Fruit fly (Drosophila melanogaster) whole organism, pupa: Measurements from ENCODE around the gene CG45603.

Source experiments
- CG10348 ChIP-seq: fragments of 200-800 bp; sonication (Bioruptor generic); IDR thresholded peaks from 2 replicates; pipeline ENCODE4 v1.3.6; 2022; ENCODE audit warnings: missing biosample characterization, missing genetic modification characterization
- CG12605 ChIP-seq: fragments of 200-800 bp; sonication (Bioruptor generic); IDR thresholded peaks from 2 replicates; pipeline ENCODE4 v1.3.6; 2022; ENCODE audit warnings: missing biosample characterization, missing genetic modification characterization
- CG13204 ChIP-seq: fragments of 200-800 bp; sonication (Bioruptor generic); optimal IDR thresholded peaks from 2 replicates; lab custom pipeline; 2018; ENCODE audit warnings: missing biosample characterization, mild to moderate bottlenecking, missing genetic modification characterization, moderate library complexity
- CG14655 ChIP-seq: fragments of 200-800 bp; sonication (Bioruptor generic); optimal IDR thresholded peaks from 3 replicates; lab custom pipeline; 2017; ENCODE audit warnings: mild to moderate bottlenecking, missing biosample characterization, missing genetic modification reagents, missing genetic modification characterization
- CG15710 ChIP-seq: fragments of 200-800 bp; sonication (Bioruptor generic); optimal IDR thresholded peaks from 2 replicates; lab custom pipeline; 2018; ENCODE audit warnings: missing biosample characterization, mild to moderate bottlenecking, missing genetic modification characterization, moderate library complexity
- CG17806 ChIP-seq: fragments of 200-800 bp; sonication (Bioruptor generic); optimal IDR thresholded peaks from 2 replicates; lab custom pipeline; 2018; ENCODE audit warnings: missing biosample characterization, mild to moderate bottlenecking, missing genetic modification characterization, moderate library complexity
- CG32121 ChIP-seq: fragments of 200-800 bp; sonication (Bioruptor generic); IDR thresholded peaks from 2 replicates; pipeline ENCODE4 v1.3.6; 2022; ENCODE audit warnings: missing biosample characterization, missing genetic modification characterization
- CG34367 ChIP-seq: fragments of 200-800 bp; sonication (Bioruptor generic); optimal IDR thresholded peaks from 2 replicates; lab custom pipeline; 2018; ENCODE audit warnings: missing biosample characterization, mild to moderate bottlenecking, missing genetic modification characterization
- CG4496 ChIP-seq: fragments of 200-800 bp; sonication (Bioruptor generic); IDR thresholded peaks from 3 replicates; pipeline ENCODE4 v1.3.6; 2022; ENCODE audit warnings: missing biosample characterization, missing genetic modification characterization
- CG8159 ChIP-seq: fragments of 200-800 bp; sonication (Bioruptor generic); optimal IDR thresholded peaks from 3 replicates; lab custom pipeline; 2018; ENCODE audit warnings: missing biosample characterization, mild to moderate bottlenecking, missing genetic modification characterization, moderate library complexity
- CG8301 ChIP-seq: fragments of 200-800 bp; sonication (Bioruptor generic); optimal IDR thresholded peaks from 2 replicates; lab custom pipeline; 2018; ENCODE audit warnings: missing biosample characterization, mild to moderate bottlenecking, missing genetic modification characterization
- CG9948 ChIP-seq: fragments of 200-800 bp; sonication (Bioruptor generic); optimal IDR thresholded peaks from 2 replicates; lab custom pipeline; 2018; ENCODE audit warnings: missing biosample characterization, mild to moderate bottlenecking, missing genetic modification characterization, moderate library complexity
- D1 ChIP-seq: fragments of 200-800 bp; sonication (Bioruptor generic); optimal IDR thresholded peaks from 2 replicates; lab custom pipeline; 2018; ENCODE audit warnings: missing biosample characterization, mild to moderate bottlenecking, missing genetic modification characterization, moderate library complexity
- EcR ChIP-seq: fragments of 200-800 bp; sonication (Bioruptor generic); optimal IDR thresholded peaks from 3 replicates; lab custom pipeline; 2019; ENCODE audit warnings: missing biosample characterization, missing genetic modification characterization, mild to moderate bottlenecking, moderate library complexity, missing genetic modification reagents
- Ets98B ChIP-seq: fragments of 200-800 bp; sonication (Bioruptor generic); IDR thresholded peaks from 2 replicates; pipeline ENCODE4 v1.3.6; 2022; ENCODE audit warnings: missing biosample characterization, missing genetic modification characterization
- Pif1A ChIP-seq: fragments of 200-800 bp; sonication (Bioruptor generic); optimal IDR thresholded peaks from 3 replicates; lab custom pipeline; 2016; ENCODE audit warnings: missing biosample characterization, missing genetic modification characterization
- Pif1B ChIP-seq: fragments of 200-800 bp; sonication (Bioruptor generic); optimal IDR thresholded peaks from 3 replicates; lab custom pipeline; 2016; ENCODE audit warnings: missing biosample characterization, missing genetic modification characterization
- Snoo ChIP-seq: fragments of 200-800 bp; sonication (Bioruptor generic); optimal IDR thresholded peaks from 3 replicates; lab custom pipeline; 2017; ENCODE audit warnings: missing biosample characterization, mild to moderate bottlenecking, missing genetic modification characterization, inconsistent platforms
- fd96Ca ChIP-seq: fragments of 200-800 bp; sonication (Bioruptor generic); IDR thresholded peaks from 3 replicates; pipeline ENCODE4 v1.3.6; 2022; ENCODE audit warnings: missing biosample characterization, missing genetic modification characterization
- gl ChIP-seq: fragments of 200-800 bp; sonication (Bioruptor generic); optimal IDR thresholded peaks from 2 replicates; lab custom pipeline; 2018; ENCODE audit warnings: missing biosample characterization, mild to moderate bottlenecking, missing genetic modification characterization
- rn ChIP-seq: fragments of 200-800 bp; sonication (Bioruptor generic); IDR thresholded peaks from 2 replicates; pipeline ENCODE4 v1.3.6; 2022; ENCODE audit warnings: missing biosample characterization, missing genetic modification characterization

CG45603 gene

DNA sequence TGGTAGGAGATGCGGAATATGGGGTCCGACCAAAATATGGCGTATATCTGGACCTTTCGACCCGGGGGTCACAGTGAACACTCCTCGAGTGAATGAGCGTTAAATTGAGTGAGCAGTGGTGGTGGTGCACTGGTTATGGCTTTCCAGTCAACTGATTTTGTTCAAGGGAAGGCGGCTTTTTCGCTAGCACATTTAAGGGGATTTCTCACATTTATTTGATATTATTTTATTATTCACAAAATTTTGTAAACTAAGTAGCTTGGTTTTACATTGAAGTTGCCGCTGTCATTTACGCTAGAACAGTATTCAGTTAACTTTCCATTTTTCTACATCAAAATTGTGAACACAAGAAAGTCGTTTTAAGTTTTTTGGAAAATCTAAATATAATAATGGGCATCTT lies at the start of gene CG45603:
CG45603 (plus strand) TSS at position 301 of the 400 bp plus-strand sequence.
- TF ChIP-seq EcR (GFP tag; lab: Kevin White, UChicago) = no peak
- TF ChIP-seq CG34367 (tag; lab: Kevin White, UChicago) = no peak
- no peak for TF ChIP-seq CG4496 (GFP tag; lab: Robert Waterston, UW)
- no peak for TF ChIP-seq Snoo (tag; lab: Kevin White, UChicago)
- no peak for TF ChIP-seq CG13204
- TF ChIP-seq Pif1A (GFP tag; lab: Kevin White, UChicago) = no peak
- TF ChIP-seq CG9948 (tag; lab: Kevin White, UChicago) = no peak
- no peak for TF ChIP-seq CG10348 (GFP tag; lab: Robert Waterston, UW)
- TF ChIP-seq gl (tag; lab: Kevin White, UChicago) = no peak
- TF ChIP-seq CG12605 (GFP tag; lab: Robert Waterston, UW) = no peak
- TF ChIP-seq rn (GFP tag; lab: Robert Waterston, UW) = no peak
- TF ChIP-seq Ets98B (GFP tag; lab: Robert Waterston, UW) = no peak
- TF ChIP-seq CG8159 (tag; lab: Kevin White, UChicago) = no peak
- TF ChIP-seq Pif1B = no peak
- no peak for TF ChIP-seq fd96Ca
- TF ChIP-seq CG8301 (tag; lab: Kevin White, UChicago) = no peak
- TF ChIP-seq CG15710 = no peak
- TF ChIP-seq CG14655 = no peak

DNA sequence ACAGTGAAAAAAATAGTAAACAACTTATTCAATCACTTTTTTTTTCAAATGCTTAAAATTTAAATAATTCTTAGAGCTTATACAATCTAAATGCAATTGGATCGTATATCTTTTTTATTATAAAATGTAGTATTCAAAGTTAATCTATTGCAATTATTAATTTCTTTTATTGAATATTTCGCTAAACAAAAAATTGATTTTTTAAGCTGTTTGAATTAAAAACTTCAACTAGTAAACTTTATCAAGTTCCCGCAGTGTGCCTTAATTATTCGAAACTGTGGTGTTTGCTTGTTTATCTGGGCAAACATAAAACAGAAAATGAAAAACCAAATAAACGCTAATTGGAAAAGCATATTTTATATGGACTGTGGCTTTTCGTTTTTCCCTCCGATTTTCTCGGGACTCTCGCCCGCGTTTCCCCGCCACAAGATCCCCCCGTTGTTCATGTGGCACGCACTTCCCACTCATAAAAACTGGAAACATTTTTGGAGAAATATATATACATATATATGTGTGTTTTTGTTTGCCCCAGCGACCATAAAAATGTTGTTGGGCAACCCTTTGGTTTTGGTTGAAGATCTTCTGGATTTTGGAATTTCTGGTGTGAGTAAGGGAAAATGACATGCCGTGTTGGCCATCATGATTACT lies 49.0 kb upstream of the CG45603 start:
- TF ChIP-seq CG14655 (no peak), D1 (tag; lab: Kevin White, UChicago) (no peak), CG8159 (tag; lab: Kevin White, UChicago) (no peak), Pif1B (no peak), CG12605 (GFP tag; lab: Robert Waterston, UW) (no peak), Snoo (tag; lab: Kevin White, UChicago) (no peak), CG4496 (GFP tag; lab: Robert Waterston, UW) (no peak), CG13204 (no peak), CG9948 (tag; lab: Kevin White, UChicago) (no peak), CG15710 (no peak), fd96Ca (no peak), Pif1A (GFP tag; lab: Kevin White, UChicago) (no peak), rn (GFP tag; lab: Robert Waterston, UW) (no peak), CG17806 (no peak), Ets98B (GFP tag; lab: Robert Waterston, UW) (no peak), CG8301 (tag; lab: Kevin White, UChicago) (no peak), EcR (GFP tag; lab: Kevin White, UChicago) (no peak), CG32121 (no peak), CG10348 (GFP tag; lab: Robert Waterston, UW) (no peak)

DNA sequence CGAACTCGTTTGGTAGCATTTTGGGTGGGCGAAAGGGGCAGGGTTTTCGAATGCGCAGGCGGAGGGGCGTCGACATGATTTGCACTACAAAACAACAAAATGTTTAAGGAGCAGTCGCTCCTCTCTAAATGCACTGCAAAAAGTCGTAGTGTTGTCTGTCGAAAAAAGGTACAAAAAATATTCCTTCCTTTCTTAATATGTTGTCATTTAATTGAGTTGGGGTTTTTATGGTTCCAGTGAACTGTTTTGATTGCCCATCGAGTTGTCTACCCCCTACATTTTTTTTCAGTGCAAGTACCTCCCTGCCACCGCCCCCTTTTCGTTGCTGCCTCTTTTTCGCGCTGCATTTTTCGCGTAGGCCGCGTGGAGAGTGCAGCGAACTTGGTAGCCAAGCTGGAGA lies 47.9 kb upstream of the CG45603 start:
- TF ChIP-seq CG8159 (tag; lab: Kevin White, UChicago) (peak; percentile 92), CG4496 (GFP tag; lab: Robert Waterston, UW) (peak; percentile 95), EcR (GFP tag; lab: Kevin White, UChicago) (peak; percentile 93), CG8301 (tag; lab: Kevin White, UChicago) (peak; percentile 92), CG14655 (peak; percentile 95), rn (GFP tag; lab: Robert Waterston, UW) (peak; percentile 88), CG15710 (peak; percentile 93), CG12605 (GFP tag; lab: Robert Waterston, UW) (peak; percentile 81; the same call in 1 of the 2 replicates), CG13204 (peak; percentile 91), D1 (tag; lab: Kevin White, UChicago) (peak; percentile 56), CG34367 (tag; lab: Kevin White, UChicago) (peak; percentile 95), Snoo (tag; lab: Kevin White, UChicago) (peak; percentile 93), fd96Ca (peak; percentile 97), CG9948 (tag; lab: Kevin White, UChicago) (peak; percentile 93), gl (tag; lab: Kevin White, UChicago) (peak; percentile 89), Pif1B (peak; percentile 91), Ets98B (GFP tag; lab: Robert Waterston, UW) (peak; percentile 93), CG32121 (peak; percentile 93), CG17806 (peak; percentile 91), CG10348 (GFP tag; lab: Robert Waterston, UW) (peak; percentile 84), Pif1A (GFP tag; lab: Kevin White, UChicago) (peak; percentile 92)
- TF ChIP-seq, all 21 proteins: peak for 21

DNA sequence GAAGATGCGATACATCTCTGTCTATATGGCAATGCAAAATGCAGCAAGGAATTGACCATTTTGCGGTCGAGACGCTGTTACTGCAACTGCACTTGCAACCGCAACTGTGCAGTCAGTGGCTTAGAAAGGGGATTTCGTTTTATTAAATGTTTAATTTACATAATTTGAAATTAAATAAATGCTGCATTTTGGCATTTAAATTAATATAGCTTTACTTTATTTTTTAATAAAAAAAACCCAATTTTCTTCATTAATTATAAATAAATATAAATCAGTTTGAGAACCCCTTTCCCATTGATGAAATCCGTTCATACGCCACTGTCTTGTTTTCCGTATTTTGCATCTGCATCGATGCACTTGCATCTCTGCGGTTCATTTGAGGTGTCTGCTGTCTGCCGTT lies 46.5 kb upstream of the CG45603 start:
- TF ChIP-seq CG8159 (tag; lab: Kevin White, UChicago) (peak; percentile 53), Ets98B (GFP tag; lab: Robert Waterston, UW) (no peak), CG14655 (peak; percentile 48), Snoo (tag; lab: Kevin White, UChicago) (no peak), CG15710 (peak; percentile 42), CG17806 (peak; percentile 26), D1 (tag; lab: Kevin White, UChicago) (no peak), CG10348 (GFP tag; lab: Robert Waterston, UW) (no peak), Pif1B (no peak), CG34367 (tag; lab: Kevin White, UChicago) (peak; percentile 24), Pif1A (GFP tag; lab: Kevin White, UChicago) (peak; percentile 20), fd96Ca (no peak), CG4496 (GFP tag; lab: Robert Waterston, UW) (0 out of 3 replicates have a peak, but pooled peaks have one; percentile 24), gl (tag; lab: Kevin White, UChicago) (no peak), CG32121 (peak; percentile 26; the same call in 1 of the 2 replicates), CG8301 (tag; lab: Kevin White, UChicago) (peak; percentile 2), rn (GFP tag; lab: Robert Waterston, UW) (no peak), EcR (GFP tag; lab: Kevin White, UChicago) (no peak), CG13204 (no peak), CG12605 (GFP tag; lab: Robert Waterston, UW) (no peak; the same call in 1 of the 2 replicates), CG9948 (tag; lab: Kevin White, UChicago) (peak; percentile 24)

- TF ChIP-seq Pif1B = no peak
- no peak for TF ChIP-seq Snoo (tag; lab: Kevin White, UChicago)
- no peak for TF ChIP-seq CG10348 (GFP tag; lab: Robert Waterston, UW)
- TF ChIP-seq gl (tag; lab: Kevin White, UChicago) = no peak
- no peak for TF ChIP-seq CG4496 (GFP tag; lab: Robert Waterston, UW)
- TF ChIP-seq D1 (tag; lab: Kevin White, UChicago) = no peak
- no peak for TF ChIP-seq CG12605 (GFP tag; lab: Robert Waterston, UW)
- no peak for TF ChIP-seq EcR (GFP tag; lab: Kevin White, UChicago)
- TF ChIP-seq CG14655 = no peak
- no peak for TF ChIP-seq CG9948 (tag; lab: Kevin White, UChicago)
- no peak for TF ChIP-seq rn (GFP tag; lab: Robert Waterston, UW)
- TF ChIP-seq Ets98B (GFP tag; lab: Robert Waterston, UW) = no peak
- TF ChIP-seq CG17806 = no peak
Observed at dm6 chrX:12235777-12236176, 38.7 kb upstream of the CG45603 start, which contains the start of gene CG32655. Gene CG32655, minus strand, starts transcription at chrX:12235877.
